Fruit fly (Drosophila melanogaster) whole organism, embryonic: ENCODE data around the gene CG12289.

ENCODE experiments used
- Awh ChIP-seq: fragments of 200-800 bp; sonication (Bioruptor generic); IDR thresholded peaks from 2 replicates; pipeline ENCODE4, ENCODE4 v1.3.6; 2022; ENCODE audit warnings: missing biosample characterization, missing genetic modification characterization
- CG10267 ChIP-seq: fragments of 200-800 bp; sonication (Bioruptor generic); optimal IDR thresholded peaks from 2 replicates; lab custom pipeline; 2018; ENCODE audit warnings: missing biosample characterization, mild to moderate bottlenecking, missing genetic modification characterization, moderate library complexity
- CG10565 ChIP-seq: fragments of 200-800 bp; sonication (Bioruptor generic); optimal IDR thresholded peaks from 3 replicates; lab custom pipeline; 2016; ENCODE audit warnings: missing biosample characterization, mild to moderate bottlenecking, missing genetic modification characterization
- CG11093 ChIP-seq: fragments of 200-800 bp; sonication (Bioruptor generic); IDR thresholded peaks from 3 replicates; pipeline ENCODE4 v1.3.6; 2022; ENCODE audit warnings: missing biosample characterization, missing genetic modification characterization
- CG12659 ChIP-seq: fragments of 200-800 bp; sonication (Bioruptor generic); optimal IDR thresholded peaks from 3 replicates; lab custom pipeline; 2017; ENCODE audit warnings: mild to moderate bottlenecking, missing biosample characterization, missing genetic modification reagents, missing genetic modification characterization
- CG13287 ChIP-seq: fragments of 200-800 bp; sonication (Bioruptor generic); IDR thresholded peaks from 2 replicates; pipeline ENCODE4 v1.3.6; 2022; ENCODE audit warnings: missing biosample characterization, missing genetic modification characterization; ENCODE audit not compliant: partially characterized antibody
- CG13624 ChIP-seq: fragments of 200-800 bp; sonication (Bioruptor generic); optimal IDR thresholded peaks from 2 replicates; lab custom pipeline; 2016; ENCODE audit warnings: missing biosample characterization, missing genetic modification characterization
- CG13894 ChIP-seq: fragments of 200-800 bp; sonication (Bioruptor generic); optimal IDR thresholded peaks from 3 replicates; lab custom pipeline; 2018; ENCODE audit warnings: missing biosample characterization, mild to moderate bottlenecking, missing genetic modification characterization, moderate library complexity
- CG14014 ChIP-seq: fragments of 200-800 bp; sonication (Bioruptor generic); IDR thresholded peaks from 2 replicates; pipeline ENCODE4 v1.3.6; 2022; ENCODE audit warnings: missing biosample characterization, missing genetic modification characterization
- CG14710 ChIP-seq: fragments of 200-800 bp; sonication (Bioruptor generic); optimal IDR thresholded peaks from 3 replicates; lab custom pipeline; 2019; ENCODE audit warnings: missing biosample characterization, mild to moderate bottlenecking, missing genetic modification characterization, moderate library complexity
- CG1603 ChIP-seq: fragments of 200-800 bp; sonication (Bioruptor generic); optimal IDR thresholded peaks from 2 replicates; lab custom pipeline; 2019; ENCODE audit warnings: missing biosample characterization, mild to moderate bottlenecking, missing genetic modification characterization, moderate library complexity
- CG16779 ChIP-seq: fragments of 200-800 bp; sonication (Bioruptor generic); IDR thresholded peaks from 2 replicates; pipeline ENCODE4 v1.3.6; 2022; ENCODE audit warnings: missing biosample characterization, missing genetic modification characterization
- CG17612 ChIP-seq: fragments of 200-800 bp; sonication (Bioruptor generic); IDR thresholded peaks from 2 replicates; pipeline ENCODE4 v1.3.6; 2022; ENCODE audit warnings: missing biosample characterization, missing genetic modification characterization
- CG17802 ChIP-seq: fragments of 200-800 bp; sonication (Bioruptor generic); optimal IDR thresholded peaks from 2 replicates; lab custom pipeline; 2018; ENCODE audit warnings: missing biosample characterization, mild to moderate bottlenecking, missing genetic modification characterization, moderate library complexity
- CG1832 ChIP-seq: fragments of 200-800 bp; sonication (Bioruptor generic); optimal IDR thresholded peaks from 2 replicates; lab custom pipeline; 2017; ENCODE audit warnings: missing biosample characterization, mild to moderate bottlenecking, missing genetic modification characterization, inconsistent platforms
- CG2120 ChIP-seq: fragments of 200-800 bp; sonication (Bioruptor generic); optimal IDR thresholded peaks from 3 replicates; lab custom pipeline; 2016; ENCODE audit warnings: missing biosample characterization, missing genetic modification characterization
- CG2875 ChIP-seq: fragments of 200-800 bp; sonication (Bioruptor generic); optimal IDR thresholded peaks from 2 replicates; lab custom pipeline; 2017; ENCODE audit warnings: missing biosample characterization, mild to moderate bottlenecking, missing genetic modification characterization, missing genetic modification reagents
- CG3065 ChIP-seq: fragments of 200-800 bp; sonication (Bioruptor generic); optimal IDR thresholded peaks from 2 replicates; lab custom pipeline; 2016; ENCODE audit warnings: missing biosample characterization, missing genetic modification characterization
- CG32772 ChIP-seq: fragments of 200-800 bp; sonication (Bioruptor generic); IDR thresholded peaks from 2 replicates; pipeline ENCODE4 v1.3.6; 2022; ENCODE audit warnings: missing biosample characterization, missing genetic modification characterization
- CG3726 ChIP-seq: fragments of 200-800 bp; sonication (Bioruptor generic); IDR thresholded peaks from 3 replicates; pipeline ENCODE4, ENCODE4 v1.3.6; 2022; ENCODE audit warnings: missing biosample characterization, missing genetic modification characterization
- CG4404 ChIP-seq: fragments of 200-800 bp; sonication (Bioruptor generic); IDR thresholded peaks from 2 replicates; pipeline ENCODE4 v1.3.6; 2022; ENCODE audit warnings: missing biosample characterization, missing genetic modification characterization
- CG7556 ChIP-seq: fragments of 200-800 bp; sonication (Bioruptor generic); optimal IDR thresholded peaks from 2 replicates; lab custom pipeline; 2017; ENCODE audit warnings: missing biosample characterization, mild to moderate bottlenecking, missing genetic modification characterization
- CG8478 ChIP-seq: fragments of >200 bp; optimal IDR thresholded peaks from 2 replicates; lab custom pipeline; 2018
- CG9215 ChIP-seq: fragments of 200-800 bp; sonication (Bioruptor generic); IDR thresholded peaks from 2 replicates; pipeline ENCODE4 v1.3.6; 2022; ENCODE audit warnings: missing biosample characterization, missing genetic modification characterization
- Camta ChIP-seq: fragments of 200-800 bp; sonication (Bioruptor generic); optimal IDR thresholded peaks from 2 replicates; lab custom pipeline; 2016; ENCODE audit warnings: missing biosample characterization, missing genetic modification characterization
- CrebB ChIP-seq: fragments of 200-800 bp; sonication (Bioruptor generic); optimal IDR thresholded peaks from 3 replicates; lab custom pipeline; 2018; ENCODE audit warnings: missing biosample characterization, mild to moderate bottlenecking, missing genetic modification characterization
- Hr3 ChIP-seq: fragments of 200-800 bp; sonication (Bioruptor generic); optimal IDR thresholded peaks from 3 replicates; lab custom pipeline; 2016; ENCODE audit warnings: missing biosample characterization, missing genetic modification characterization
- Lim3 ChIP-seq: fragments of 200-800 bp; sonication (Bioruptor generic); IDR thresholded peaks from 2 replicates; pipeline ENCODE4 v1.3.6; 2022; ENCODE audit warnings: missing biosample characterization, missing genetic modification characterization
- MBD-R2 ChIP-seq: fragments of 200-800 bp; sonication (Bioruptor generic); IDR thresholded peaks from 2 replicates; pipeline ENCODE4 v1.3.6; 2022; ENCODE audit warnings: missing biosample characterization, missing genetic modification characterization
- Nf-YC ChIP-seq: fragments of 200-800 bp; optimal IDR thresholded peaks from 3 replicates; lab custom pipeline; 2019; ENCODE audit warnings: missing biosample characterization, mild to moderate bottlenecking, missing genetic modification characterization, moderate library complexity
- NfI ChIP-seq: fragments of 200-800 bp; sonication (Bioruptor generic); optimal IDR thresholded peaks from 3 replicates; lab custom pipeline; 2018; ENCODE audit warnings: missing biosample characterization, mild to moderate bottlenecking, missing genetic modification characterization, moderate library complexity
- Scr ChIP-seq: fragments of 200-800 bp; sonication (Bioruptor generic); IDR thresholded peaks from 2 replicates; pipeline ENCODE4 v1.3.6; 2022; ENCODE audit warnings: missing biosample characterization, missing genetic modification characterization; ENCODE audit not compliant: partially characterized antibody
- br ChIP-seq: fragments of >200 bp; optimal IDR thresholded peaks from 2 replicates; lab custom pipeline; 2017
- cato ChIP-seq: fragments of 200-800 bp; sonication (Bioruptor generic); optimal IDR thresholded peaks from 2 replicates; lab custom pipeline; 2016; ENCODE audit warnings: missing biosample characterization, missing genetic modification characterization, borderline replicate concordance
- caup ChIP-seq: fragments of 200-800 bp; sonication (Bioruptor generic); optimal IDR thresholded peaks from 3 replicates; lab custom pipeline; 2017; ENCODE audit warnings: missing biosample characterization, mild to moderate bottlenecking, missing genetic modification characterization, moderate library complexity; ENCODE audit not compliant: severe bottlenecking
- ci ChIP-seq: fragments of 200-800 bp; sonication (Bioruptor generic); IDR thresholded peaks from 3 replicates; pipeline ENCODE4 v1.3.6; 2022; ENCODE audit warnings: missing biosample characterization, missing genetic modification characterization
- croc ChIP-seq: fragments of 200-800 bp; sonication (Bioruptor generic); conservative IDR thresholded peaks from 3 replicates; pipeline ENCODE4 v1.3.6; 2022; ENCODE audit warnings: missing biosample characterization, missing genetic modification characterization
- dan ChIP-seq: fragments of 200-800 bp; sonication (Bioruptor generic); IDR thresholded peaks from 2 replicates; pipeline ENCODE4 v1.3.6; 2022; ENCODE audit warnings: missing biosample characterization, missing genetic modification characterization
- dmrt99B ChIP-seq: fragments of 200-800 bp; sonication (Bioruptor generic); optimal IDR thresholded peaks from 2 replicates; lab custom pipeline; 2018; ENCODE audit warnings: missing biosample characterization, mild to moderate bottlenecking, missing genetic modification characterization, moderate library complexity
- gfzf ChIP-seq: fragments of 200-800 bp; sonication (Bioruptor generic); optimal IDR thresholded peaks from 2 replicates; lab custom pipeline; 2016; ENCODE audit warnings: missing biosample characterization, mild to moderate bottlenecking, missing genetic modification characterization, moderate library complexity
- phol ChIP-seq: fragments of 200-800 bp; sonication (Bioruptor generic); optimal IDR thresholded peaks from 3 replicates; lab custom pipeline; 2018; ENCODE audit warnings: missing biosample characterization, mild to moderate bottlenecking, missing genetic modification characterization, moderate library complexity
- pros ChIP-seq: fragments of 200-800 bp; sonication (Bioruptor generic); optimal IDR thresholded peaks from 3 replicates; lab custom pipeline; 2019; ENCODE audit warnings: missing biosample characterization, mild to moderate bottlenecking, missing genetic modification characterization, moderate library complexity
- pum ChIP-seq: fragments of 200-800 bp; sonication (Bioruptor generic); optimal IDR thresholded peaks from 2 replicates; lab custom pipeline; 2016; ENCODE audit warnings: missing biosample characterization, missing genetic modification characterization
- scrt ChIP-seq: fragments of 200-800 bp; sonication (Bioruptor generic); optimal IDR thresholded peaks from 2 replicates; lab custom pipeline; 2018; ENCODE audit warnings: missing biosample characterization, mild to moderate bottlenecking, missing genetic modification characterization, moderate library complexity
- seq ChIP-seq: fragments of 200-800 bp; sonication (Bioruptor generic); IDR thresholded peaks from 2 replicates; pipeline ENCODE4 v1.3.6; 2022; ENCODE audit warnings: missing biosample characterization, missing genetic modification characterization
- toy ChIP-seq: fragments of 200-800 bp; sonication (Bioruptor generic); IDR thresholded peaks from 2 replicates; pipeline ENCODE4 v1.3.6; 2022; ENCODE audit warnings: missing biosample characterization, missing genetic modification characterization
- trem ChIP-seq: fragments of 200-800 bp; optimal IDR thresholded peaks from 3 replicates; lab custom pipeline; 2019; ENCODE audit warnings: missing biosample characterization, mild to moderate bottlenecking, missing genetic modification characterization, moderate library complexity
- trh ChIP-seq: fragments of 200-800 bp; sonication (Bioruptor generic); optimal IDR thresholded peaks from 2 replicates; lab custom pipeline; 2016; ENCODE audit warnings: missing biosample characterization, missing genetic modification characterization
- wek ChIP-seq: fragments of 200-800 bp; sonication (Bioruptor generic); optimal IDR thresholded peaks from 3 replicates; lab custom pipeline; 2018; ENCODE audit warnings: missing biosample characterization, mild to moderate bottlenecking, missing genetic modification characterization, moderate library complexity
- zfh2 ChIP-seq: fragments of 200-800 bp; sonication (Bioruptor generic); optimal IDR thresholded peaks from 2 replicates; lab custom pipeline; 2016; ENCODE audit warnings: missing biosample characterization, missing genetic modification characterization

The CG12289 gene

dm6 chr3L:11487327-11487973 is 29.2 kb upstream of the CG12289 start, which contains the start of gene chrb (continued):
- TF ChIP-seq Nf-YC (tag; lab: Kevin White, UChicago): peak; percentile 66
- TF ChIP-seq NfI: peak; percentile 36
- peak; percentile 27 for TF ChIP-seq trem (tag; lab: Kevin White, UChicago)
- TF ChIP-seq Camta (GFP tag; lab: Kevin White, UChicago): peak; percentile 52
- TF ChIP-seq Lim3: no peak
- TF ChIP-seq CG9215 (GFP tag; lab: Robert Waterston, UW): no peak
- TF ChIP-seq CG3726 (GFP tag; lab: Robert Waterston, UW): 0 out of 3 replicates have a peak, but pooled peaks have one; percentile 30
- peak; percentile 41 for TF ChIP-seq CG12659 (GFP tag; lab: Kevin White, UChicago)
- no peak for TF ChIP-seq Hr3 (GFP tag; lab: Kevin White, UChicago)
- no peak for TF ChIP-seq CG4404 (GFP tag; lab: Robert Waterston, UW)
- peak; percentile 67 for TF ChIP-seq CG13287 (GFP tag; lab: Robert Waterston, UW)
- peak; percentile 29 for TF ChIP-seq CG2120 (GFP tag; lab: Kevin White, UChicago)
- peak; percentile 65 for TF ChIP-seq caup (GFP tag; lab: Kevin White, UChicago)
- no peak for TF ChIP-seq CG3065
- TF ChIP-seq CrebB: peak; percentile 73
- TF ChIP-seq Scr (GFP tag; lab: Robert Waterston, UW): peak; percentile 59
- TF ChIP-seq CG13624 (GFP tag; lab: Kevin White, UChicago): peak; percentile 67
- peak; percentile 21; the same call in 1 of the 2 replicates for TF ChIP-seq CG32772 (GFP tag; lab: Robert Waterston, UW)
- no peak for TF ChIP-seq CG10565 (GFP tag; lab: Kevin White, UChicago)
- no peak for TF ChIP-seq phol
- TF ChIP-seq CG7556 (GFP tag; lab: Kevin White, UChicago): no peak
- peak; percentile 74; the same call in 1 of the 2 replicates for TF ChIP-seq CG16779
- peak; percentile 30 for TF ChIP-seq CG10267 (tag; lab: Kevin White, UChicago)
- TF ChIP-seq seq: peak; percentile 22; the same call in 1 of the 2 replicates
- TF ChIP-seq Awh (GFP tag; lab: Robert Waterston, UW): peak; percentile 75
- TF ChIP-seq CG17802 (tag; lab: Kevin White, UChicago): peak; percentile 41
- peak; percentile 40 for TF ChIP-seq CG14710 (tag; lab: Kevin White, UChicago)
- peak; percentile 86 for TF ChIP-seq ci
- TF ChIP-seq CG2875 (GFP tag; lab: Kevin White, UChicago): peak; percentile 62
- TF ChIP-seq toy (GFP tag; lab: Robert Waterston, UW): no peak
- TF ChIP-seq CG1603 (tag; lab: Kevin White, UChicago): peak; percentile 46
- TF ChIP-seq cato: no peak
- no peak for TF ChIP-seq br (lab: Kevin White, UChicago)
- no peak for TF ChIP-seq MBD-R2 (GFP tag; lab: Robert Waterston, UW)
- no peak for TF ChIP-seq dan (GFP tag; lab: Robert Waterston, UW)
- TF ChIP-seq croc (GFP tag; lab: Robert Waterston, UW): no peak
- no peak for TF ChIP-seq CG14014
- TF ChIP-seq pros (GFP tag; lab: Kevin White, UChicago): peak; percentile 84
- no peak; the same call in 2 of the 3 replicates for TF ChIP-seq CG11093 (GFP tag; lab: Robert Waterston, UW)
- TF ChIP-seq gfzf (GFP tag; lab: Kevin White, UChicago): no peak
- TF ChIP-seq CG17612 (GFP tag; lab: Robert Waterston, UW): no peak
- peak; percentile 49 for TF ChIP-seq dmrt99B (tag; lab: Kevin White, UChicago)
- no peak for TF ChIP-seq zfh2
- peak; percentile 44 for TF ChIP-seq wek
- TF ChIP-seq pum (GFP tag; lab: Kevin White, UChicago): peak; percentile 4
- peak; percentile 69 for TF ChIP-seq scrt (GFP tag; lab: Kevin White, UChicago)
- TF ChIP-seq CG1832 (GFP tag; lab: Kevin White, UChicago): peak; percentile 66
- peak; percentile 65 for TF ChIP-seq CG13894
- no peak for TF ChIP-seq trh (GFP tag; lab: Kevin White, UChicago)
- no peak for TF ChIP-seq CG8478 (lab: Kevin White, UChicago)
